Worm (Caenorhabditis elegans) whole organism, early embryonic: ENCODE results near the gene rsks-1.

Experiments
- F13C5.2 ChIP-seq: sonication (generic microtip); optimal IDR thresholded peaks from 2 replicates; lab custom pipeline; 2017; ENCODE audit warnings: mild to moderate bottlenecking, missing genetic modification characterization, inconsistent platforms, missing compliant biosample characterization
- aly-1 ChIP-seq: sonication (generic microtip); optimal IDR thresholded peaks from 2 replicates; lab custom pipeline; 2016; ENCODE audit warnings: missing genetic modification characterization, missing compliant biosample characterization
- ama-1 ChIP-seq: fragments of 150-350 bp; optimal IDR thresholded peaks from 2 replicates; lab custom pipeline; 2014
- hnd-1 ChIP-seq: sonication (generic microtip); optimal IDR thresholded peaks from 2 replicates; lab custom pipeline; 2016; ENCODE audit warnings: missing genetic modification characterization, missing compliant biosample characterization
- pes-1 ChIP-seq: fragments of 200-800 bp; sonication (Bioruptor generic); IDR thresholded peaks from 2 replicates; pipeline ENCODE4 v1.3.6; 2022; ENCODE audit warnings: missing genetic modification reagents, missing genetic modification characterization, missing compliant biosample characterization
- tbx-11 ChIP-seq: fragments of 200-800 bp; sonication (Bioruptor generic); IDR thresholded peaks from 2 replicates; pipeline ENCODE4 v1.3.6; 2022; ENCODE audit warnings: missing genetic modification characterization, missing compliant biosample characterization
- tbx-37 ChIP-seq: fragments of 200-800 bp; sonication (Bioruptor generic); conservative IDR thresholded peaks from 2 replicates; pipeline ENCODE4 v1.3.6; 2022; ENCODE audit warnings: missing genetic modification reagents, missing genetic modification characterization, missing compliant biosample characterization

DNA sequence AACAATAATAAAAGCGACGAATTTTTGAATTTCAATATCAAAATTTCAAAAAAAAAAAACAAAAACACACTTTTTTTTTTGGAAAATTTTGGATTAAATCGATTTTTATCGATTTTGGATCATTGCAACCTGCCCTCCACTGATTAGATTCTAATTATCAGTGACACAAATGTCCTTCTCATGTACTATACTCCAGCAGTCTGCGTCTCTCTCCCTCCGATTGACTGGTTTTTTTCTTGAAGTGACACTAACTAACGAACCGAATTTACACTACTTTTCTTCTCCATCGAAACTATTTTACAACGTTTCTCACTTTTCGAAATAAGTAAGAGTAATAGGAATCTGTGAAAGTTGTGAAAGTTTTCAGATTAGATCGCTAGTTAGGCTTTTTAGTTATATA, 4.1 kb upstream of the rsks-1 start:
- TF ChIP-seq ama-1 (no peak), F13C5.2 (tag; lab: Kevin White, UChicago) (no peak), hnd-1 (tag; lab: Kevin White, UChicago) (no peak), aly-1 (tag; lab: Kevin White, UChicago) (no peak), pes-1 (GFP tag; lab: Robert Waterston, UW) (no peak), tbx-37 (GFP tag; lab: Robert Waterston, UW) (no peak), tbx-11 (GFP tag; lab: Robert Waterston, UW) (no peak)
